Fruit fly (Drosophila melanogaster) whole organism, adult: ENCODE data around the gene Or85a.

Source experiments
- CG11617 ChIP-seq: fragments of 200-800 bp; sonication (Bioruptor generic); optimal IDR thresholded peaks from 2 replicates; lab custom pipeline; 2017; ENCODE audit warnings: mild to moderate bottlenecking, missing biosample characterization, missing genetic modification reagents, missing genetic modification characterization
- CG12768 ChIP-seq: fragments of 200-800 bp; sonication (Bioruptor generic); optimal IDR thresholded peaks from 2 replicates; lab custom pipeline; 2017; ENCODE audit warnings: missing biosample characterization, missing genetic modification characterization, mild to moderate bottlenecking, moderate library complexity, missing genetic modification reagents
- CG14711 ChIP-seq: fragments of 200-800 bp; sonication (Bioruptor generic); optimal IDR thresholded peaks from 2 replicates; lab custom pipeline; 2018; ENCODE audit warnings: missing biosample characterization, mild to moderate bottlenecking, missing genetic modification characterization, moderate library complexity
- CG1620 ChIP-seq: fragments of 200-800 bp; sonication (Bioruptor generic); optimal IDR thresholded peaks from 2 replicates; lab custom pipeline; 2016; ENCODE audit warnings: missing biosample characterization, missing genetic modification characterization
- CG33017 ChIP-seq: fragments of 200-800 bp; sonication (Bioruptor generic); optimal IDR thresholded peaks from 2 replicates; lab custom pipeline; 2018; ENCODE audit warnings: missing biosample characterization, mild to moderate bottlenecking, missing genetic modification characterization, moderate library complexity
- CG5204 ChIP-seq: fragments of 200-800 bp; sonication (Bioruptor generic); optimal IDR thresholded peaks from 2 replicates; lab custom pipeline; 2016; ENCODE audit warnings: missing biosample characterization, missing genetic modification characterization
- CG7045 ChIP-seq: fragments of 200-800 bp; sonication (Bioruptor generic); optimal IDR thresholded peaks from 2 replicates; lab custom pipeline; 2017; ENCODE audit warnings: missing biosample characterization, mild to moderate bottlenecking, missing genetic modification characterization
- CG7101 ChIP-seq: fragments of 200-800 bp; sonication (Bioruptor generic); optimal IDR thresholded peaks from 2 replicates; lab custom pipeline; 2018; ENCODE audit warnings: missing biosample characterization, mild to moderate bottlenecking, missing genetic modification characterization, moderate library complexity
- Clk ChIP-seq: fragments of 200-800 bp; sonication (Bioruptor generic); optimal IDR thresholded peaks from 2 replicates; lab custom pipeline; 2017; ENCODE audit warnings: missing biosample characterization, missing genetic modification characterization
- Crg-1 ChIP-seq: fragments of 200-800 bp; sonication (Bioruptor generic); optimal IDR thresholded peaks from 2 replicates; lab custom pipeline; 2016; ENCODE audit warnings: missing biosample characterization, missing genetic modification characterization
- Hr96 ChIP-seq: fragments of 200-800 bp; sonication (Bioruptor generic); optimal IDR thresholded peaks from 2 replicates; lab custom pipeline; 2016; ENCODE audit warnings: missing biosample characterization, missing genetic modification characterization
- Mnt ChIP-seq: fragments of 200-800 bp; sonication (Bioruptor generic); optimal IDR thresholded peaks from 2 replicates; lab custom pipeline; 2016; ENCODE audit warnings: missing biosample characterization, mild to moderate bottlenecking, missing genetic modification characterization
- bab1 ChIP-seq: fragments of 200-800 bp; sonication (Bioruptor generic); optimal IDR thresholded peaks from 3 replicates; lab custom pipeline; 2019; ENCODE audit warnings: missing biosample characterization, mild to moderate bottlenecking, missing genetic modification characterization, moderate library complexity
- cic ChIP-seq: fragments of 200-800 bp; sonication (Bioruptor generic); optimal IDR thresholded peaks from 2 replicates; lab custom pipeline; 2017; ENCODE audit warnings: missing biosample characterization, mild to moderate bottlenecking, missing genetic modification characterization, moderate library complexity
- cnc ChIP-seq, 2 experiments: fragments of >200 bp; optimal IDR thresholded peaks; 2 replicates each; lab custom pipeline; 2017
- kay ChIP-seq: fragments of 200-800 bp; sonication (Bioruptor generic); peaks from one replicate; lab custom pipeline; 2016; ENCODE audit warnings: missing biosample characterization, missing genetic modification characterization, borderline replicate concordance
- ovo ChIP-seq: fragments of 200-800 bp; sonication (Bioruptor generic); optimal IDR thresholded peaks from 2 replicates; lab custom pipeline; 2016; ENCODE audit warnings: missing biosample characterization, missing genetic modification characterization
- pad ChIP-seq: fragments of 200-800 bp; sonication (Bioruptor generic); optimal IDR thresholded peaks from 3 replicates; lab custom pipeline; 2017; ENCODE audit warnings: missing biosample characterization, missing genetic modification characterization, mild to moderate bottlenecking, moderate library complexity, missing genetic modification reagents
- tj ChIP-seq: fragments of 200-800 bp; sonication (Bioruptor generic); optimal IDR thresholded peaks from 3 replicates; lab custom pipeline; 2017; ENCODE audit warnings: missing biosample characterization, mild to moderate bottlenecking, missing genetic modification characterization, moderate library complexity
- toe ChIP-seq: fragments of 200-800 bp; sonication (Bioruptor generic); optimal IDR thresholded peaks from 2 replicates; lab custom pipeline; 2016; ENCODE audit warnings: missing biosample characterization, missing genetic modification characterization

Or85a gene

DNA sequence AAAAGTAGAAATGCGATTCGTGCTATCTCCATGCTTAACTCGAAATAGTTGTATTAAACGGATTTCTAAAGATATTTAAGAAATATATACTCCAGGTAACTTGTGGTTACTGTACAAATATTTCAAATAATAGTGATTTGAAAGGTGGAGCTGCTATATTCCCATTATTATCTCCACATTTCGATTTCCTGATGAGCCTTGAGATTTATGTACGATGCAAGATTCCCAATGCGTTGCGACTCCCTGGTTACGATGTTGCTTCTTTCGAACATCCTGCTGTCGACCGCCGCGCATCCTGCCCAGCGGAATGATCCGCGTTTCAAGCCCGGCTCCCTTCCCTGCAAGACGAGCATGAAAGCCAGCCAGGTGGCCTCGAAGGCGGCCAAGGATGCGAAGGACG, 9.5 kb upstream of the Or85a start, which contains the start of the genes CG11694 and CG11698:
CG11694 (minus strand) TSS at position 101 of the 400 bp plus-strand sequence.
CG11698 (plus strand) TSS at position 152 of the 400 bp plus-strand sequence.
- TF ChIP-seq cic (GFP tag; lab: Kevin White, UChicago) (no peak), CG14711 (no peak), tj (GFP tag; lab: Kevin White, UChicago) (no peak), CG7045 (GFP tag; lab: Kevin White, UChicago) (no peak), Crg-1 (GFP tag; lab: Kevin White, UChicago) (no peak), CG33017 (no peak), CG11617 (GFP tag; lab: Kevin White, UChicago) (no peak), kay (no peak), pad (no peak), ovo (no peak), cnc (optimal IDR thresholded peaks at IDR 0.05; lab: Kevin White, UChicago) (no peak), Hr96 (GFP tag; lab: Kevin White, UChicago) (no peak), bab1 (GFP tag; lab: Kevin White, UChicago) (no peak), CG5204 (GFP tag; lab: Kevin White, UChicago) (no peak), CG1620 (GFP tag; lab: Kevin White, UChicago) (no peak), Clk (GFP tag; lab: Kevin White, UChicago) (no peak)

DNA sequence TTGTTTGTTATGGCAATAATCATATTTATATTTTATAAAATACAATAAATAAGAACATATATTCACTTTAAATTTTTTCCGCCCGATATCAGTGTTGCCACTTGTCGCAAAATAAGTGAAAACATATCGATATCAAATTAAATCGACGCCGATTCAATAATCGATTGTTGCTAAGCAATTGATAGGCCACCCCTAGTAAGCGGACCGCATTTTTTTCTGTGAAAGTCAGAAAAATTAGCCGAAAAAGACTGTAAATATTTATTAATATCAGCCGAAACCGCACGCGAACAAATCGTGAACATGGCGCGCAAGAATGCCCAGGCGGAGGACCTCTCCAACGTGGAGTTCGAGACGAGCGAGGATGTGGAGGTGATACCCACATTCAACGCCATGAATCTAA, 8.5 kb upstream of the Or85a start, which contains the start of gene CG7483:
CG7483 (plus strand) TSS at position 171 of the 400 bp plus-strand sequence.
- no peak for TF ChIP-seq cic (GFP tag; lab: Kevin White, UChicago)
- TF ChIP-seq CG33017, result no peak
- TF ChIP-seq ovo, result no peak
- TF ChIP-seq tj (GFP tag; lab: Kevin White, UChicago), result no peak
- peak; percentile 17 for TF ChIP-seq Mnt (GFP tag; lab: Kevin White, UChicago)
- TF ChIP-seq CG7101 (tag; lab: Kevin White, UChicago), result no peak
- no peak for TF ChIP-seq CG1620 (GFP tag; lab: Kevin White, UChicago)
- TF ChIP-seq kay, result no peak
- no peak for TF ChIP-seq toe (GFP tag; lab: Kevin White, UChicago)
- TF ChIP-seq Crg-1 (GFP tag; lab: Kevin White, UChicago), result no peak
- TF ChIP-seq bab1 (GFP tag; lab: Kevin White, UChicago), result peak; percentile 57
- peak; percentile 72 for TF ChIP-seq CG14711
- TF ChIP-seq CG11617 (GFP tag; lab: Kevin White, UChicago), result no peak
- no peak for TF ChIP-seq CG7045 (GFP tag; lab: Kevin White, UChicago)
- TF ChIP-seq pad, result no peak
- no peak for TF ChIP-seq Hr96 (GFP tag; lab: Kevin White, UChicago)
- TF ChIP-seq cnc (optimal IDR thresholded peaks at IDR 0.05; lab: Kevin White, UChicago), result no peak

DNA sequence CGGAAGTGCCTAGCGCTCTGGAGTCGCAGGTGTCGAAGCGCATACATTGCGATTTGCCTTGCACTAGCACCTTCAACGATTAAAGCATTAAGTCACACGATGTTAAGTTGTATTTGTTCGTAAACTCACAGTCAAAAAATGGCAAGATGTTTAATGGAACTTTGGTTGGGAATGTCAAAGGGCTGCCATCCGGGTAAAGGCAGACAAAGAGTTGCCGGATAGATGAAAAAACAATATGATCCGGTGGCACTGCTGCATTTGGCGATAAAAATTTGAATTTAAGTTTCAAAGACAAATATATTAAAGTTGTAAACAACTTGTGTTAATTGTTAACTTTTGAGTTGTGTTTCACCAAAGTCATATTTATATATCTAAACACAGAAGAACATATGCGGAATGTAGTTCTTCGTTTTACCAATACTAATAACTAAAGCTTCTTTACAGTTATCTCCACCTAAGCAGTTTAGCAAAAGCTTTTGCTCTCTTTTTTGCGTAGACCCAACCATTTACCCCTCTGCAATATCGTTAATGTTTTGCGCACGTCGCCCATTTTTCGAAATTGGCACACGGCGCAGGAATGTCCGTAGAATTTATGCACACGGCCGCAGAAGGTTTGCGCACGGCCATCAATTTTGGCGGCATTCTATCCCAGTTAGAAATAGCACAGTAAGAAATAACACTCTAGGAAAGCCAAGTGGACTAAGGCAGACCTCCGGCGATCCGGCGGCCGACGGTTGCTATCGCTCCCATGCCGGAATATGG, 5.0 kb upstream of the Or85a start, which contains the start of gene Coq2:
Coq2 (minus strand) TSS at position 200 of the 762 bp plus-strand sequence.
- TF ChIP-seq toe (GFP tag; lab: Kevin White, UChicago) (no peak), CG1620 (GFP tag; lab: Kevin White, UChicago) (no peak), Hr96 (GFP tag; lab: Kevin White, UChicago) (no peak), ovo (peak; percentile 28), tj (GFP tag; lab: Kevin White, UChicago) (peak; percentile 21), cic (GFP tag; lab: Kevin White, UChicago) (no peak), Crg-1 (GFP tag; lab: Kevin White, UChicago) (no peak), CG14711 (no peak), CG33017 (no peak), Clk (GFP tag; lab: Kevin White, UChicago) (no peak), pad (peak; percentile 99), bab1 (GFP tag; lab: Kevin White, UChicago) (peak; percentile 61), Mnt (GFP tag; lab: Kevin White, UChicago) (no peak), CG7045 (GFP tag; lab: Kevin White, UChicago) (no peak), CG11617 (GFP tag; lab: Kevin White, UChicago) (no peak), CG5204 (GFP tag; lab: Kevin White, UChicago) (no peak)

DNA sequence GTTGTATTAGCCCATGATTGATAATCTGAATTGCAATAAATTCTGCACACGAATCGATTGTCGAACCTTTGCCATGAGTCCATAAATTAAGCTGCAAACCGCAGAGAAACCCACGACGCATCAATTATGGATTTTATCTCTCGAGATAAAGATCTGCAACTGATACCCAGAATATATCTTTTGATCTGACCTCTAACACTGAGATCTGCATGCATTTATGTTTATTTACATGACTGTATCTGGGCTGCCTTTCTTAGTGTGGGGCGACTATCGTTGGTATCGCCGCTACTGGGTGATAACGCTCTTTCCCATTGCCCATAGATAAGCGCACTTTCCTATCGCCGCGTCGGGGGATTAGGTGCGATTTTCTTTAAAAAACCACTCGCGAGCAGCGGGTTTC, 4.3 kb upstream of the Or85a start, which contains the start of gene Ctr1B:
Ctr1B (plus strand) TSS at position 398 of the 400 bp plus-strand sequence.
- TF ChIP-seq Hr96 (GFP tag; lab: Kevin White, UChicago) (no peak), Clk (GFP tag; lab: Kevin White, UChicago) (no peak), CG1620 (GFP tag; lab: Kevin White, UChicago) (no peak), cic (GFP tag; lab: Kevin White, UChicago) (no peak), kay (no peak), Crg-1 (GFP tag; lab: Kevin White, UChicago) (no peak), CG14711 (no peak), CG5204 (GFP tag; lab: Kevin White, UChicago) (no peak), pad (no peak), CG12768 (GFP tag; lab: Kevin White, UChicago) (no peak), CG7101 (tag; lab: Kevin White, UChicago) (no peak), CG11617 (GFP tag; lab: Kevin White, UChicago) (no peak), cnc (optimal IDR thresholded peaks at IDR 0.05; lab: Kevin White, UChicago) (no peak), tj (GFP tag; lab: Kevin White, UChicago) (no peak)

DNA sequence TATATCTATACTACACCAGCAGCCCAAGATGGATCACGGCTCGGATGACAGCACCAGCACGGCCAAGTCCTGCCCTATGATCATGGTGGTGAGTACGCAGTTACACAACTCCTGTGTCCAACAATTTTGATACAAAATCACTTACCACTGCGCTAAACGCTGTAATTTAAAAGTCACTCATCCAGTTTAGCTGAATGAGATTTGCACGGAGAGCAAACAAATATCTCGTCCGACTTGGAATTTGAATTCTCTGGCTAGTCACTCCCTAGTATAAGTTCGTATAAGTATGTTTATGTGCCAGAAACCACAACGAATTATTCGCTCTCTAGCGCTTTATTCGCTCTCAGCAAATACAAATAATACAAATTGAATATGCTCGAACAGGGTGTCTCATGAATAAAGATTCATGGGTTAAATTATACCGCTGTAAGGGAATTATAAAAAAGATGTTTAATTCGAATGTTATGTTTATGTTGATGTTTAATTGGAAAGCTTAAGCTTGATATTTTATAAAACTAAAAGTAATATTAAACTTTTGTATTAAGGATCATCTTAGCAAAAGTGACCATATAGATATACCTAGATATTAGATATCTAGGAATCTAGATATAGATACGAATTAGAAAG, 3.7 kb upstream of the Or85a start:
- TF ChIP-seq toe (GFP tag; lab: Kevin White, UChicago), result no peak
- TF ChIP-seq CG7101 (tag; lab: Kevin White, UChicago), result peak; percentile 27
- no peak for TF ChIP-seq Clk (GFP tag; lab: Kevin White, UChicago)
- TF ChIP-seq ovo, result no peak
- no peak for TF ChIP-seq bab1 (GFP tag; lab: Kevin White, UChicago)
- peak; percentile 60 for TF ChIP-seq CG33017
- TF ChIP-seq CG14711, result peak; percentile 29
- TF ChIP-seq cic (GFP tag; lab: Kevin White, UChicago), result peak; percentile 37
- TF ChIP-seq pad, result no peak
- no peak for TF ChIP-seq CG1620 (GFP tag; lab: Kevin White, UChicago)
- TF ChIP-seq cnc (optimal IDR thresholded peaks at IDR 0.05; lab: Kevin White, UChicago), result no peak
- no peak for TF ChIP-seq Mnt (GFP tag; lab: Kevin White, UChicago)
- no peak for TF ChIP-seq CG5204 (GFP tag; lab: Kevin White, UChicago)
- peak; percentile 6 for TF ChIP-seq CG7045 (GFP tag; lab: Kevin White, UChicago)
- no peak for TF ChIP-seq tj (GFP tag; lab: Kevin White, UChicago)
- no peak for TF ChIP-seq Hr96 (GFP tag; lab: Kevin White, UChicago)
- no peak for TF ChIP-seq kay
- TF ChIP-seq CG12768 (GFP tag; lab: Kevin White, UChicago), result no peak
- TF ChIP-seq CG11617 (GFP tag; lab: Kevin White, UChicago), result no peak
- TF ChIP-seq Crg-1 (GFP tag; lab: Kevin White, UChicago), result no peak
